Worm (Caenorhabditis elegans) whole organism, early embryonic: ENCODE results near the gene K08D8.9.

Source experiments
- B0310.2 ChIP-seq: sonication (generic microtip); optimal IDR thresholded peaks from 2 replicates; lab custom pipeline; 2016; ENCODE audit warnings: mild to moderate bottlenecking, missing genetic modification characterization, missing compliant biosample characterization
- F13C5.2 ChIP-seq: sonication (generic microtip); optimal IDR thresholded peaks from 2 replicates; lab custom pipeline; 2017; ENCODE audit warnings: mild to moderate bottlenecking, missing genetic modification characterization, inconsistent platforms, missing compliant biosample characterization
- ama-1 ChIP-seq: fragments of 150-350 bp; optimal IDR thresholded peaks from 2 replicates; lab custom pipeline; 2014
- ets-7 ChIP-seq: sonication (generic microtip); optimal IDR thresholded peaks from 2 replicates; lab custom pipeline; 2016; ENCODE audit warnings: missing genotype, missing genetic modification characterization, missing compliant biosample characterization
- flt-1 ChIP-seq: fragments of 200-800 bp; sonication (Bioruptor generic); IDR thresholded peaks from 2 replicates; pipeline ENCODE4 v1.3.6; 2022; ENCODE audit warnings: missing genetic modification characterization, missing compliant biosample characterization
- hmbx-1 ChIP-seq: sonication (generic microtip); optimal IDR thresholded peaks from 2 replicates; lab custom pipeline; 2016; ENCODE audit warnings: mild to moderate bottlenecking, missing genetic modification characterization, missing compliant biosample characterization
- hmg-4 ChIP-seq: fragments of 200-800 bp; sonication (Bioruptor generic); optimal IDR thresholded peaks from 2 replicates; lab custom pipeline; 2018; ENCODE audit warnings: mild to moderate bottlenecking, missing genetic modification characterization, missing compliant biosample characterization
- hnd-1 ChIP-seq: sonication (generic microtip); optimal IDR thresholded peaks from 2 replicates; lab custom pipeline; 2016; ENCODE audit warnings: missing genetic modification characterization, missing compliant biosample characterization
- pes-1 ChIP-seq: fragments of 200-800 bp; sonication (Bioruptor generic); IDR thresholded peaks from 2 replicates; pipeline ENCODE4 v1.3.6; 2022; ENCODE audit warnings: missing genetic modification reagents, missing genetic modification characterization, missing compliant biosample characterization
- scrt-1 ChIP-seq: fragments of 200-800 bp; sonication (Bioruptor generic); IDR thresholded peaks from 2 replicates; pipeline ENCODE4 v1.3.6; 2022; ENCODE audit warnings: missing genetic modification characterization, missing compliant biosample characterization
- sea-1 ChIP-seq: fragments of 200-800 bp; sonication (Bioruptor generic); conservative IDR thresholded peaks from 2 replicates; pipeline ENCODE4 v1.3.6; 2022; ENCODE audit warnings: missing genetic modification characterization, missing compliant biosample characterization
- tbx-11 ChIP-seq: fragments of 200-800 bp; sonication (Bioruptor generic); IDR thresholded peaks from 2 replicates; pipeline ENCODE4 v1.3.6; 2022; ENCODE audit warnings: missing genetic modification characterization, missing compliant biosample characterization
- tra-4 ChIP-seq: sonication (generic microtip); optimal IDR thresholded peaks from 2 replicates; lab custom pipeline; 2017; ENCODE audit warnings: missing genetic modification characterization, missing compliant biosample characterization

DNA sequence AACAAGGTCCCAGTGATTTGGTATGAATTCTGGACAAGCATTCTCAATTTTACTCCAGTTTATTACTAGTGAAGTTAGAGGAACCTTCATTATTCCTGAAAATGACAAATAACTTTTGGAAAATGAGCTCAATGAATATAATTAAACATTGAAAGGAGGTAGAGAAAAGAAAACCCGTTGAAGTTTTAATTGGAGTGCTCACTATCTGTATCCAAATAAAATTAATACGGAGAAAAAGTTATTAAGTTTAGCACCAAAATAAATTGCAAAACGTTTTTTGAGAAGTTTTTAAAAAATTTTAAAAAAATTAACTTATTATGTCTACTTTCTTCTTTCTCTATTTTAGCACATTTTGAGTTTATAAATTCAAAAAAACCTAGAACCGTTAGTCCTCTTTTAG is 47.0 kb downstream of the K08D8.9 start, which contains the start of gene F55G11.1:
- TF ChIP-seq ama-1 (lab: Kevin White, UChicago) (no peak), B0310.2 (tag; lab: Kevin White, UChicago) (no peak), pes-1 (GFP tag; lab: Robert Waterston, UW) (no peak), hnd-1 (tag; lab: Kevin White, UChicago) (no peak), F13C5.2 (no peak), tra-4 (tag; lab: Kevin White, UChicago) (no peak), flt-1 (GFP tag; lab: Robert Waterston, UW) (no peak), sea-1 (GFP tag; lab: Robert Waterston, UW) (no peak), tbx-11 (GFP tag; lab: Robert Waterston, UW) (no peak), hmg-4 (no peak), scrt-1 (GFP tag; lab: Robert Waterston, UW) (no peak), hmbx-1 (tag; lab: Kevin White, UChicago) (no peak), ets-7 (tag; lab: Kevin White, UChicago) (no peak)
